Fruit fly (Drosophila melanogaster) whole organism, embryonic: ENCODE data around the gene syd.
A peak's percentile ranks its signal among the peaks of the same experiment; 100 is the strongest.

Experiments
- Ada2b ChIP-seq: fragments of 200-800 bp; sonication (Bioruptor generic); IDR thresholded peaks from 2 replicates; pipeline ENCODE4 v1.3.6; 2022; ENCODE audit warnings: missing biosample characterization, missing genetic modification characterization
- Atf-2 ChIP-seq: fragments of 200-800 bp; sonication (Bioruptor generic); optimal IDR thresholded peaks from 2 replicates; lab custom pipeline; 2016; ENCODE audit warnings: missing biosample characterization, missing genetic modification characterization
- CG11093 ChIP-seq: fragments of 200-800 bp; sonication (Bioruptor generic); IDR thresholded peaks from 3 replicates; pipeline ENCODE4 v1.3.6; 2022; ENCODE audit warnings: missing biosample characterization, missing genetic modification characterization
- CG13123 ChIP-seq: fragments of 200-800 bp; sonication (Bioruptor generic); optimal IDR thresholded peaks from 2 replicates; lab custom pipeline; 2016; ENCODE audit warnings: missing biosample characterization, missing genetic modification characterization
- CG13296 ChIP-seq: fragments of 200-800 bp; sonication (Bioruptor generic); optimal IDR thresholded peaks from 3 replicates; lab custom pipeline; 2018; ENCODE audit warnings: missing biosample characterization, mild to moderate bottlenecking, missing genetic modification characterization
- CG15073 ChIP-seq: fragments of 200-800 bp; sonication (Bioruptor generic); optimal IDR thresholded peaks from 2 replicates; lab custom pipeline; 2016; ENCODE audit warnings: missing biosample characterization, missing genetic modification characterization
- CG15514 ChIP-seq: fragments of 200-800 bp; sonication (Bioruptor generic); optimal IDR thresholded peaks from 3 replicates; lab custom pipeline; 2017; ENCODE audit warnings: missing biosample characterization, missing genetic modification characterization, mild to moderate bottlenecking, moderate library complexity, missing genetic modification reagents
- CG16815 ChIP-seq: fragments of 200-800 bp; sonication (Bioruptor generic); optimal IDR thresholded peaks from 3 replicates; lab custom pipeline; 2017; ENCODE audit warnings: missing biosample characterization, mild to moderate bottlenecking, missing genetic modification characterization
- CG17568 ChIP-seq: fragments of 200-800 bp; sonication (Bioruptor generic); optimal IDR thresholded peaks from 2 replicates; lab custom pipeline; 2018; ENCODE audit warnings: missing biosample characterization, mild to moderate bottlenecking, missing genetic modification characterization, moderate library complexity
- CG17802 ChIP-seq: fragments of 200-800 bp; sonication (Bioruptor generic); optimal IDR thresholded peaks from 2 replicates; lab custom pipeline; 2018; ENCODE audit warnings: missing biosample characterization, mild to moderate bottlenecking, missing genetic modification characterization, moderate library complexity
- CG18262 ChIP-seq: fragments of 200-800 bp; optimal IDR thresholded peaks from 3 replicates; lab custom pipeline; 2019; ENCODE audit warnings: missing biosample characterization, mild to moderate bottlenecking, missing genetic modification characterization, moderate library complexity
- CG18619 ChIP-seq: fragments of 200-800 bp; sonication (Bioruptor generic); optimal IDR thresholded peaks from 3 replicates; lab custom pipeline; 2017; ENCODE audit warnings: missing biosample characterization, mild to moderate bottlenecking, missing genetic modification characterization
- CG2129 ChIP-seq: fragments of 200-800 bp; sonication (Bioruptor generic); IDR thresholded peaks from 2 replicates; pipeline ENCODE4 v1.3.6; 2022; ENCODE audit warnings: missing biosample characterization, missing genetic modification characterization; ENCODE audit not compliant: partially characterized antibody
- CG2199 ChIP-seq: fragments of 200-800 bp; sonication (Bioruptor generic); IDR thresholded peaks from 3 replicates; pipeline ENCODE4 v1.3.6; 2022; ENCODE audit warnings: missing biosample characterization, missing genetic modification characterization
- CG3163 ChIP-seq: fragments of 200-800 bp; sonication (Bioruptor generic); optimal IDR thresholded peaks from 3 replicates; lab custom pipeline; 2016; ENCODE audit warnings: missing biosample characterization, missing genetic modification characterization
- CG3281 ChIP-seq: fragments of 200-800 bp; sonication (Bioruptor generic); optimal IDR thresholded peaks from 3 replicates; lab custom pipeline; 2017; ENCODE audit warnings: missing biosample characterization, mild to moderate bottlenecking, missing genetic modification characterization
- CG33557 ChIP-seq: fragments of 200-800 bp; sonication (Bioruptor generic); optimal IDR thresholded peaks from 2 replicates; lab custom pipeline; 2019; ENCODE audit warnings: missing biosample characterization, mild to moderate bottlenecking, missing genetic modification characterization, moderate library complexity
- CG4360 ChIP-seq: fragments of 200-800 bp; sonication (Bioruptor generic); IDR thresholded peaks from 2 replicates; pipeline ENCODE4 v1.3.6; 2022; ENCODE audit warnings: missing biosample characterization, missing genetic modification characterization
- CG7556 ChIP-seq: fragments of 200-800 bp; sonication (Bioruptor generic); optimal IDR thresholded peaks from 2 replicates; lab custom pipeline; 2017; ENCODE audit warnings: missing biosample characterization, mild to moderate bottlenecking, missing genetic modification characterization
- CG8359 ChIP-seq: fragments of 200-800 bp; sonication (Bioruptor generic); optimal IDR thresholded peaks from 2 replicates; lab custom pipeline; 2017; ENCODE audit warnings: missing biosample characterization, mild to moderate bottlenecking, missing genetic modification characterization, borderline replicate concordance
- Dbx ChIP-seq: fragments of 200-800 bp; sonication (Bioruptor generic); IDR thresholded peaks from 3 replicates; pipeline ENCODE4 v1.3.6; 2022; ENCODE audit warnings: missing biosample characterization, missing genetic modification characterization
- Dek ChIP-seq: fragments of 200-800 bp; sonication (Bioruptor generic); optimal IDR thresholded peaks from 3 replicates; lab custom pipeline; 2019; ENCODE audit warnings: missing biosample characterization, mild to moderate bottlenecking, missing genetic modification characterization, moderate library complexity
- Eip74EF ChIP-seq, 2 experiments: fragments of 200-800 bp in 1 of 2; fragments of >200 bp in 1 of 2; sonication (Bioruptor generic) in 1 of 2; optimal IDR thresholded peaks; 2 replicates each; lab custom pipeline; 2017 to 2019; ENCODE audit warnings: missing biosample characterization in 2 of 2, missing genetic modification characterization in 2 of 2, mild to moderate bottlenecking in 1 of 2, moderate library complexity in 1 of 2
- Fer3 ChIP-seq: fragments of 200-800 bp; sonication (Bioruptor generic); optimal IDR thresholded peaks from 2 replicates; lab custom pipeline; 2018; ENCODE audit warnings: missing biosample characterization, mild to moderate bottlenecking, missing genetic modification characterization, moderate library complexity
- Gsc ChIP-seq: fragments of 200-800 bp; sonication (Bioruptor generic); IDR thresholded peaks from 2 replicates; pipeline ENCODE4 v1.3.6; 2022; ENCODE audit warnings: missing biosample characterization, missing genetic modification characterization
- Hr78 ChIP-seq, 2 experiments: fragments of 200-800 bp in 1 of 2; fragments of >200 bp in 1 of 2; sonication (Bioruptor generic) in 1 of 2; optimal IDR thresholded peaks; 2 replicates each; lab custom pipeline; 2017 to 2019; ENCODE audit warnings: missing biosample characterization in 2 of 2, missing genetic modification characterization in 2 of 2, mild to moderate bottlenecking in 1 of 2, moderate library complexity in 1 of 2
- MBD-R2 ChIP-seq: fragments of 200-800 bp; sonication (Bioruptor generic); IDR thresholded peaks from 2 replicates; pipeline ENCODE4 v1.3.6; 2022; ENCODE audit warnings: missing biosample characterization, missing genetic modification characterization
- Meics ChIP-seq: fragments of 200-800 bp; sonication (Bioruptor generic); optimal IDR thresholded peaks from 2 replicates; lab custom pipeline; 2017; ENCODE audit warnings: missing biosample characterization, mild to moderate bottlenecking, missing genetic modification characterization
- Nf-YB ChIP-seq: fragments of 200-800 bp; sonication (Bioruptor generic); optimal IDR thresholded peaks from 3 replicates; lab custom pipeline; 2019; ENCODE audit warnings: missing biosample characterization, mild to moderate bottlenecking, missing genetic modification characterization, moderate library complexity
- Oli ChIP-seq: fragments of 200-800 bp; sonication (Bioruptor generic); optimal IDR thresholded peaks from 2 replicates; lab custom pipeline; 2018; ENCODE audit warnings: missing biosample characterization, mild to moderate bottlenecking, missing genetic modification characterization, moderate library complexity
- Opbp ChIP-seq: fragments of 200-800 bp; sonication (Bioruptor generic); IDR thresholded peaks from 3 replicates; pipeline ENCODE4 v1.3.6; 2022; ENCODE audit warnings: missing biosample characterization, missing genetic modification characterization; ENCODE audit not compliant: partially characterized antibody
- Optix ChIP-seq: fragments of 200-800 bp; sonication (Bioruptor generic); IDR thresholded peaks from 3 replicates; pipeline ENCODE4 v1.3.6; 2022; ENCODE audit warnings: missing biosample characterization, missing genetic modification characterization
- Sox100B ChIP-seq: fragments of 200-800 bp; sonication (Bioruptor generic); optimal IDR thresholded peaks from 3 replicates; lab custom pipeline; 2018; ENCODE audit warnings: missing biosample characterization, mild to moderate bottlenecking, missing genetic modification characterization
- Sox102F ChIP-seq: fragments of 200-800 bp; sonication (Bioruptor generic); optimal IDR thresholded peaks from 2 replicates; lab custom pipeline; 2018; ENCODE audit warnings: missing biosample characterization, mild to moderate bottlenecking, missing genetic modification characterization, moderate library complexity
- Usf ChIP-seq: fragments of 200-800 bp; sonication (Bioruptor generic); optimal IDR thresholded peaks from 2 replicates; lab custom pipeline; 2017; ENCODE audit warnings: missing genotype, missing biosample characterization, missing genetic modification characterization
- abd-A ChIP-seq: fragments of 200-800 bp; sonication (Bioruptor generic); optimal IDR thresholded peaks from 3 replicates; lab custom pipeline; 2019; ENCODE audit warnings: missing biosample characterization, mild to moderate bottlenecking, missing genetic modification characterization, moderate library complexity
- bigmax ChIP-seq: fragments of 200-800 bp; sonication (Bioruptor generic); optimal IDR thresholded peaks from 2 replicates; lab custom pipeline; 2018; ENCODE audit warnings: missing biosample characterization, mild to moderate bottlenecking, missing genetic modification characterization
- cato ChIP-seq: fragments of 200-800 bp; sonication (Bioruptor generic); optimal IDR thresholded peaks from 2 replicates; lab custom pipeline; 2016; ENCODE audit warnings: missing biosample characterization, missing genetic modification characterization, borderline replicate concordance
- ci ChIP-seq: fragments of 200-800 bp; sonication (Bioruptor generic); IDR thresholded peaks from 3 replicates; pipeline ENCODE4 v1.3.6; 2022; ENCODE audit warnings: missing biosample characterization, missing genetic modification characterization
- disco-r ChIP-seq: fragments of 200-800 bp; sonication (Bioruptor generic); optimal IDR thresholded peaks from 2 replicates; lab custom pipeline; 2016; ENCODE audit warnings: missing biosample characterization, missing genetic modification characterization
- exex ChIP-seq: fragments of 200-800 bp; sonication (Bioruptor generic); optimal IDR thresholded peaks from 4 replicates; lab custom pipeline; 2018; ENCODE audit warnings: missing biosample characterization, mild to moderate bottlenecking, missing genetic modification characterization, moderate library complexity
- eyg ChIP-seq: fragments of 200-800 bp; sonication (Bioruptor generic); optimal IDR thresholded peaks from 3 replicates; lab custom pipeline; 2016; ENCODE audit warnings: missing biosample characterization, missing genetic modification characterization
- fd102C ChIP-seq: fragments of 200-800 bp; sonication (Bioruptor generic); optimal IDR thresholded peaks from 2 replicates; lab custom pipeline; 2018; ENCODE audit warnings: missing biosample characterization, mild to moderate bottlenecking, missing genetic modification characterization, moderate library complexity
- ftz-f1 ChIP-seq: fragments of 200-800 bp; sonication (Bioruptor generic); optimal IDR thresholded peaks from 2 replicates; lab custom pipeline; 2016; ENCODE audit warnings: missing biosample characterization, missing genetic modification characterization
- grau ChIP-seq: fragments of 200-800 bp; optimal IDR thresholded peaks from 3 replicates; lab custom pipeline; 2019; ENCODE audit warnings: missing biosample characterization, mild to moderate bottlenecking, missing genetic modification characterization, moderate library complexity
- hth ChIP-seq: fragments of >200 bp; optimal IDR thresholded peaks from 2 replicates; lab custom pipeline; 2017; ENCODE audit warnings: inconsistent platforms
- nom ChIP-seq: fragments of 200-800 bp; sonication (Bioruptor generic); optimal IDR thresholded peaks from 2 replicates; lab custom pipeline; 2017; ENCODE audit warnings: missing biosample characterization, missing genetic modification characterization, mild to moderate bottlenecking, moderate library complexity, missing genetic modification reagents
- sens ChIP-seq: fragments of 200-800 bp; sonication (Bioruptor generic); peaks from one replicate; lab custom pipeline; 2016; ENCODE audit warnings: missing biosample characterization, missing genetic modification characterization
- slbo ChIP-seq: fragments of 200-800 bp; sonication (Bioruptor generic); IDR thresholded peaks from 2 replicates; pipeline ENCODE4 v1.3.6; 2022; ENCODE audit warnings: missing biosample characterization, missing genetic modification characterization
- sug ChIP-seq: fragments of 200-800 bp; optimal IDR thresholded peaks from 2 replicates; lab custom pipeline; 2019; ENCODE audit warnings: missing biosample characterization, mild to moderate bottlenecking, missing genetic modification characterization, moderate library complexity
- toy ChIP-seq: fragments of 200-800 bp; sonication (Bioruptor generic); IDR thresholded peaks from 2 replicates; pipeline ENCODE4 v1.3.6; 2022; ENCODE audit warnings: missing biosample characterization, missing genetic modification characterization

syd gene

DNA sequence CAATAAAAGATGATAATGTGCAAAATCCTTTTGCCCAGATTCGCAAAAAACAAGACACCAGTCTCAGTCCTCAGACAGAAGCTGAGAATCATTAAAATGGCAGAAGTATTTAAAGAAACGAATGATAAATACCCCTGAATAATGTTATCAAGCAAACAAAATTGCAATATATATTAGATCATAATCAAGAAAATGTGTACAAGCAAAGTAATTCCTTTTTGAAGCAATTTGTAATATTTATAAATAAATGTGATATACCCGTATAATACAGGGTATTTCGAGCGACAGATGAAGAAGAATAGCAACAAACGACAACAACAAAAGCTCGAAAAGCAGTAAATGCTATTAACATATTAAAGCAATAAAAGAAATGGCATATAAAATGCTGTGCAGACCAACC, 22.2 kb upstream of the syd start (continued):
- TF ChIP-seq CG15514 (GFP tag; lab: Kevin White, UChicago) (no peak), CG16815 (no peak), CG2199 (GFP tag; lab: Robert Waterston, UW) (no peak), Eip74EF (GFP tag; optimal IDR thresholded peaks at IDR 0.05; lab: Kevin White, UChicago) (no peak), cato (GFP tag; lab: Kevin White, UChicago) (no peak), Optix (GFP tag; lab: Robert Waterston, UW) (no peak), CG3281 (GFP tag; lab: Kevin White, UChicago) (no peak), CG11093 (GFP tag; lab: Robert Waterston, UW) (no peak), ci (GFP tag; lab: Robert Waterston, UW) (peak; percentile 49; the same call in 1 of the 3 replicates), disco-r (GFP tag; lab: Kevin White, UChicago) (no peak), toy (GFP tag; lab: Robert Waterston, UW) (no peak), Fer3 (tag; lab: Kevin White, UChicago) (no peak), exex (tag; lab: Kevin White, UChicago) (no peak), Dbx (no peak), Sox102F (GFP tag; lab: Kevin White, UChicago) (peak; percentile 42), MBD-R2 (GFP tag; lab: Robert Waterston, UW) (no peak), CG33557 (GFP tag; lab: Kevin White, UChicago) (no peak), Oli (tag; lab: Kevin White, UChicago) (peak; percentile 28), bigmax (GFP tag; lab: Kevin White, UChicago) (no peak), CG7556 (GFP tag; lab: Kevin White, UChicago) (peak; percentile 13), CG3163 (GFP tag; lab: Kevin White, UChicago) (no peak), Hr78 (GFP tag; optimal IDR thresholded peaks at IDR 0.05; lab: Kevin White, UChicago) (no peak), Usf (no peak), CG18262 (tag; lab: Kevin White, UChicago) (peak; percentile 54), slbo (no peak; the same call in 1 of the 2 replicates), hth (no peak), Atf-2 (GFP tag; lab: Kevin White, UChicago) (no peak), Opbp (no peak), Dek (tag; lab: Kevin White, UChicago) (no peak), CG4360 (GFP tag; lab: Robert Waterston, UW) (no peak), Sox100B (GFP tag; lab: Kevin White, UChicago) (no peak), CG8359 (GFP tag; lab: Kevin White, UChicago) (no peak), CG15073 (GFP tag; lab: Kevin White, UChicago) (no peak), Gsc (no peak), CG18619 (GFP tag; lab: Kevin White, UChicago) (no peak), Nf-YB (GFP tag; lab: Kevin White, UChicago) (no peak), CG2129 (GFP tag; lab: Robert Waterston, UW) (no peak), Meics (GFP tag; lab: Kevin White, UChicago) (no peak), CG13123 (GFP tag; lab: Kevin White, UChicago) (no peak), fd102C (GFP tag; lab: Kevin White, UChicago) (no peak), nom (GFP tag; lab: Kevin White, UChicago) (no peak), ftz-f1 (GFP tag; lab: Kevin White, UChicago) (no peak), CG17568 (GFP tag; lab: Kevin White, UChicago) (no peak), Ada2b (GFP tag; lab: Robert Waterston, UW) (0 out of 2 replicates have a peak, but pooled peaks have one; percentile 28), grau (peak; percentile 20), sens (GFP tag; lab: Kevin White, UChicago) (peak; percentile 78), sug (no peak), CG17802 (tag; lab: Kevin White, UChicago) (no peak), abd-A (tag; lab: Kevin White, UChicago) (no peak), eyg (no peak), CG13296 (GFP tag; lab: Kevin White, UChicago) (no peak)
